Fruit fly (Drosophila melanogaster): ENCODE data around the gene Cpr64Ac.

Cpr64Ac gene

DNA sequence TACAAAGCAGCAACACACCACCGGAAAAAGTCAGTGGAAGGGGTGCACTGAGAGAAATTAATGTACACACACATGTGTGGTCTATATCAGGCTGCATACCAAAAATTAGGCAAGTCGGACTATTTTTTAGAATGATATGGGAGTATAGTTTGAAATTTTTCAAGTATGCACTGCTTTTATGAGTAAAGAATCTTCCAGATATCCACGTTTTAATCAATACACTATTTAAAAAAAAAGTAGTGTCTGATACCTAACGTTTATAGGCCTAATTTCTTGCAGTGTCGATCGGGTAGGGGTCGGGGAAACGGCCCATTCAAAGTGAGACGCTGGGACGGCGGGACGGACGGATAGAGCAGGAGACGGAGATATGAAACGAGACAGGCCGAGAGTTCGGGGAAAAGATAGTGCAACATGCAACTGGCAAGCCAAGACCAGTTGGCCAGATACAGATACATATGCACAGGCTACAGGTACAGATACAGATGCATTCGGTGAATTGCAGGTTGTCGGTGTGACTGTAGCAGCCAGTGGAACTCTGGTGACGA, 17.7 kb upstream of the Cpr64Ac start (continued):
- TF ChIP-seq Sin3A (optimal IDR thresholded peaks at IDR 0.05), result no peak
- peak; percentile 96 for TF ChIP-seq CG4424 (GFP tag; optimal IDR thresholded peaks at IDR 0.05)
- no peak for TF ChIP-seq h (optimal IDR thresholded peaks at IDR 0.05)
- peak; percentile 91 for TF ChIP-seq grau (tag; optimal IDR thresholded peaks at IDR 0.05)
- TF ChIP-seq CG18599 (GFP tag; optimal IDR thresholded peaks at IDR 0.05), result peak; percentile 80
- TF ChIP-seq CG31441 (GFP tag; IDR thresholded peaks at IDR 0.05), result peak; percentile 98
- TF ChIP-seq scrt (GFP tag; optimal IDR thresholded peaks at IDR 0.05), result peak; percentile 71
- TF ChIP-seq CG8290 (GFP tag; optimal IDR thresholded peaks at IDR 0.05), result peak; percentile 96
- TF ChIP-seq CG8290 (tag; optimal IDR thresholded peaks at IDR 0.05), result peak; percentile 48 to 93
- TF ChIP-seq Side (GFP tag; optimal IDR thresholded peaks at IDR 0.05), result peak; percentile 94
- peak; percentile 82 for TF ChIP-seq CG6654 (GFP tag; optimal IDR thresholded peaks at IDR 0.05)
- TF ChIP-seq shn (GFP tag; optimal IDR thresholded peaks at IDR 0.05), result peak; percentile 95
- TF ChIP-seq CG18619 (GFP tag; optimal IDR thresholded peaks at IDR 0.05), result peak; percentile 89
- peak; percentile 72 for TF ChIP-seq CG3838 (GFP tag; optimal IDR thresholded peaks at IDR 0.05)
- TF ChIP-seq ftz-f1 (GFP tag; optimal IDR thresholded peaks at IDR 0.05), result no peak
- peak; percentile 80 for TF ChIP-seq YL-1 (GFP tag; optimal IDR thresholded peaks at IDR 0.05)
- TF ChIP-seq onecut (GFP tag; IDR thresholded peaks at IDR 0.05), result peak; percentile 85
- TF ChIP-seq fd102C (GFP tag; optimal IDR thresholded peaks at IDR 0.05), result peak; percentile 97
- TF ChIP-seq pum (GFP tag; optimal IDR thresholded peaks at IDR 0.05), result peak; percentile 96
- peak; percentile 54 for TF ChIP-seq Dip3 (GFP tag; optimal IDR thresholded peaks at IDR 0.05)
- TF ChIP-seq sug (tag; optimal IDR thresholded peaks at IDR 0.05), result peak; percentile 67
- TF ChIP-seq Elba2 (GFP tag; optimal IDR thresholded peaks at IDR 0.05), result peak; percentile 87
- peak; percentile 82 for TF ChIP-seq CG15011 (GFP tag; optimal IDR thresholded peaks at IDR 0.05)
- 0 out of 2 replicates have a peak, but pooled peaks have one; percentile 36 for TF ChIP-seq gsb (GFP tag; IDR thresholded peaks at IDR 0.05)
- no peak for TF ChIP-seq sc (optimal IDR thresholded peaks at IDR 0.05)
- peak; percentile 90 for TF ChIP-seq sc (GFP tag; optimal IDR thresholded peaks at IDR 0.05)
- peak; percentile 55 for TF ChIP-seq CG7987 (GFP tag; optimal IDR thresholded peaks at IDR 0.05)
- TF ChIP-seq kay (GFP tag; optimal IDR thresholded peaks at IDR 0.05), result peak; percentile 83
- TF ChIP-seq ci (GFP tag; IDR thresholded peaks at IDR 0.05), result peak; percentile 88
- no peak for TF ChIP-seq sna (GFP tag; IDR thresholded peaks at IDR 0.05; ENCODE audit: partially characterized antibody)
- peak; percentile 88 for TF ChIP-seq CG6813 (GFP tag; optimal IDR thresholded peaks at IDR 0.05)
- TF ChIP-seq CG8281 (tag; optimal IDR thresholded peaks at IDR 0.05), result peak; percentile 79
- TF ChIP-seq Neu2 (GFP tag; optimal IDR thresholded peaks at IDR 0.05; ENCODE audit: borderline replicate concordance), result peak; percentile 93
- TF ChIP-seq cwo (GFP tag; optimal IDR thresholded peaks at IDR 0.05), result peak; percentile 72
- TF ChIP-seq sqz (GFP tag; optimal IDR thresholded peaks at IDR 0.05), result peak; percentile 93
- TF ChIP-seq CG7963 (GFP tag; IDR thresholded peaks at IDR 0.05; ENCODE audit: partially characterized antibody), result no peak
- peak; percentile 79 for TF ChIP-seq MTF-1 (GFP tag; optimal IDR thresholded peaks at IDR 0.05; ENCODE audit: borderline replicate concordance)
- no peak for TF ChIP-seq Dp (GFP tag; optimal IDR thresholded peaks at IDR 0.05)
- TF ChIP-seq Atf3 (GFP tag; optimal IDR thresholded peaks at IDR 0.05), result peak; percentile 94
- TF ChIP-seq CG12744 (GFP tag; optimal IDR thresholded peaks at IDR 0.05), result peak; percentile 84
- peak; percentile 94 for TF ChIP-seq CG17359 (tag; optimal IDR thresholded peaks at IDR 0.05)
- peak; percentile 91 for TF ChIP-seq Drgx (GFP tag; IDR thresholded peaks at IDR 0.05)
- TF ChIP-seq danr (GFP tag; IDR thresholded peaks at IDR 0.05), result peak; percentile 77
- TF ChIP-seq dmrt11E (tag; optimal IDR thresholded peaks at IDR 0.05), result peak; percentile 98
- TF ChIP-seq vvl (GFP tag; IDR thresholded peaks at IDR 0.05), result peak; percentile 93
- peak; percentile 45; the same call in 1 of the 2 replicates for TF ChIP-seq CG31224 (GFP tag; IDR thresholded peaks at IDR 0.05)
- TF ChIP-seq CG30431 (GFP tag; optimal IDR thresholded peaks at IDR 0.05), result peak; percentile 94
- TF ChIP-seq corto (GFP tag; optimal IDR thresholded peaks at IDR 0.05), result no peak
- TF ChIP-seq CG11560 (tag; IDR thresholded peaks at IDR 0.05), result peak; percentile 68; the same call in 2 of the 3 replicates
- TF ChIP-seq zfh2 (GFP tag; optimal IDR thresholded peaks at IDR 0.05), result no peak
- TF ChIP-seq Gug (GFP tag; IDR thresholded peaks at IDR 0.05), result peak; percentile 81

Data from whole organism, embryonic.